Worm (Caenorhabditis elegans) whole organism, young adult: Measurements from ENCODE around the gene vnut-1.

ENCODE experiments used
- B0261.1 ChIP-seq: sonication (generic microtip); optimal IDR thresholded peaks from 2 replicates; lab custom pipeline; 2016; ENCODE audit warnings: mild to moderate bottlenecking, missing genetic modification characterization, moderate library complexity, missing compliant biosample characterization
- C06A6.2 ChIP-seq: fragments of 200-800 bp; sonication (Bioruptor generic); conservative IDR thresholded peaks from 2 replicates; pipeline ENCODE4 v1.3.6; 2022; ENCODE audit warnings: missing genetic modification characterization, missing compliant biosample characterization
- D2030.7 ChIP-seq: fragments of 200-800 bp; sonication (Bioruptor generic); IDR thresholded peaks from 2 replicates; pipeline ENCODE4 v1.3.6; 2022; ENCODE audit warnings: missing genetic modification reagents, missing genetic modification characterization, missing compliant biosample characterization
- F33H1.4 ChIP-seq: fragments of 200-800 bp; sonication (Bioruptor generic); IDR thresholded peaks from 2 replicates; pipeline ENCODE4 v1.3.6; 2022; ENCODE audit warnings: missing genetic modification reagents, missing genetic modification characterization, missing compliant biosample characterization
- F37B4.10 ChIP-seq: fragments of 200-800 bp; sonication (Bioruptor generic); IDR thresholded peaks from 2 replicates; pipeline ENCODE4 v1.3.6; 2022; ENCODE audit warnings: missing genetic modification characterization, missing compliant biosample characterization
- F52B5.7 ChIP-seq: sonication (generic microtip); optimal IDR thresholded peaks from 2 replicates; lab custom pipeline; 2016; ENCODE audit warnings: mild to moderate bottlenecking, missing genetic modification characterization, missing compliant biosample characterization
- F57C9.4 ChIP-seq: sonication (generic microtip); optimal IDR thresholded peaks from 2 replicates; lab custom pipeline; 2017; ENCODE audit warnings: mild to moderate bottlenecking, missing genetic modification characterization, missing compliant biosample characterization
- K11D2.4 ChIP-seq: fragments of 200-800 bp; sonication (Bioruptor generic); IDR thresholded peaks from 2 replicates; pipeline ENCODE4 v1.3.6; 2022; ENCODE audit warnings: missing genetic modification reagents, missing genetic modification characterization, missing compliant biosample characterization
- K12H6.12 ChIP-seq: fragments of 200-800 bp; sonication (Bioruptor generic); optimal IDR thresholded peaks from 2 replicates; lab custom pipeline; 2018; ENCODE audit warnings: mild to moderate bottlenecking, missing genetic modification characterization, missing compliant biosample characterization
- T26A5.8 ChIP-seq: sonication (generic microtip); optimal IDR thresholded peaks from 2 replicates; lab custom pipeline; 2016; ENCODE audit warnings: missing genetic modification characterization, missing compliant biosample characterization
- atf-7 ChIP-seq: sonication (generic microtip); optimal IDR thresholded peaks from 2 replicates; lab custom pipeline; 2017; ENCODE audit warnings: mild to moderate bottlenecking, missing genetic modification characterization, missing compliant biosample characterization
- attf-3 ChIP-seq: fragments of 200-800 bp; sonication (Bioruptor generic); conservative IDR thresholded peaks from 2 replicates; pipeline ENCODE4 v1.3.6; 2022; ENCODE audit warnings: missing genetic modification reagents, missing genetic modification characterization, missing compliant biosample characterization
- attf-6 ChIP-seq: fragments of 200-800 bp; sonication (Bioruptor generic); IDR thresholded peaks from 2 replicates; pipeline ENCODE4 v1.3.6; 2022; ENCODE audit warnings: missing genetic modification reagents, missing genetic modification characterization, missing compliant biosample characterization
- bed-2 ChIP-seq: fragments of 200-800 bp; sonication (Bioruptor generic); IDR thresholded peaks from 2 replicates; pipeline ENCODE4 v1.3.6; 2022; ENCODE audit warnings: missing genetic modification reagents, missing genetic modification characterization, missing compliant biosample characterization
- ceh-91 ChIP-seq: fragments of 200-800 bp; sonication (Bioruptor generic); IDR thresholded peaks from 2 replicates; pipeline ENCODE4 v1.3.6; 2022; ENCODE audit warnings: missing genetic modification reagents, missing genetic modification characterization, missing compliant biosample characterization
- chd-7 ChIP-seq: sonication (generic microtip); optimal IDR thresholded peaks from 2 replicates; lab custom pipeline; 2016; ENCODE audit warnings: mild to moderate bottlenecking, missing genetic modification characterization, moderate library complexity, missing compliant biosample characterization
- die-1 ChIP-seq: sonication (generic microtip); optimal IDR thresholded peaks from 2 replicates; lab custom pipeline; 2016; ENCODE audit warnings: missing genotype, mild to moderate bottlenecking, missing genetic modification characterization, missing compliant biosample characterization
- dpl-1 ChIP-seq: fragments of 150-350 bp; optimal IDR thresholded peaks from 2 replicates; lab custom pipeline; 2014; ENCODE audit warnings: missing biosample characterization, missing genetic modification reagents, missing genetic modification characterization
- efl-1 ChIP-seq: fragments of 150-350 bp; optimal IDR thresholded peaks from 2 replicates; lab custom pipeline; 2014; ENCODE audit warnings: missing biosample characterization, missing genetic modification reagents, missing genetic modification characterization
- ekl-4 ChIP-seq: fragments of 200-800 bp; sonication (Bioruptor generic); IDR thresholded peaks from 2 replicates; pipeline ENCODE4 v1.3.6; 2022; ENCODE audit warnings: missing genetic modification reagents, missing genetic modification characterization, missing compliant biosample characterization
- ets-4 ChIP-seq: fragments of 200-800 bp; sonication (Bioruptor generic); optimal IDR thresholded peaks from 2 replicates; lab custom pipeline; 2018; ENCODE audit warnings: mild to moderate bottlenecking, missing genetic modification characterization, missing compliant biosample characterization
- him-1 ChIP-seq: sonication (generic microtip); optimal IDR thresholded peaks from 2 replicates; lab custom pipeline; 2016; ENCODE audit warnings: missing genotype, missing genetic modification reagents, missing genetic modification characterization, missing compliant biosample characterization
- hmg-1.2 ChIP-seq: fragments of 200-800 bp; sonication (Bioruptor generic); IDR thresholded peaks from 2 replicates; pipeline ENCODE4 v1.3.6; 2022; ENCODE audit warnings: missing genetic modification reagents, missing genetic modification characterization, missing compliant biosample characterization
- hmg-20 ChIP-seq: fragments of 200-800 bp; sonication (Bioruptor generic); IDR thresholded peaks from 2 replicates; pipeline ENCODE4 v1.3.6; 2022; ENCODE audit warnings: missing genetic modification reagents, missing genetic modification characterization, missing compliant biosample characterization
- lag-1 ChIP-seq: fragments of 200-800 bp; sonication (Bioruptor generic); IDR thresholded peaks from 2 replicates; pipeline ENCODE4 v1.3.6; 2022; ENCODE audit warnings: missing genetic modification reagents, missing genetic modification characterization, missing compliant biosample characterization
- let-526 ChIP-seq: fragments of 200-800 bp; sonication (Bioruptor generic); IDR thresholded peaks from 2 replicates; pipeline ENCODE4 v1.3.6; 2022; ENCODE audit warnings: missing genetic modification reagents, missing genetic modification characterization, missing compliant biosample characterization
- let-607 ChIP-seq, 2 experiments: fragments of 200-800 bp in 1 of 2; sonication (Bioruptor generic) in 1 of 2; sonication (generic microtip) in 1 of 2; optimal IDR thresholded peaks; 2 replicates each; lab custom pipeline; 2016 to 2018; ENCODE audit warnings: mild to moderate bottlenecking in 2 of 2, missing compliant biosample characterization in 2 of 2, missing genetic modification characterization in 2 of 2, moderate library complexity in 2 of 2, missing genotype in 1 of 2
- lin-26 ChIP-seq: fragments of 200-800 bp; sonication (Bioruptor generic); IDR thresholded peaks from 2 replicates; pipeline ENCODE4 v1.3.6; 2022; ENCODE audit warnings: missing genetic modification reagents, missing genetic modification characterization, missing compliant biosample characterization
- lin-35 ChIP-seq, 3 experiments: fragments of 150-350 bp in 2 of 3; sonication (generic microtip) in 1 of 3; optimal IDR thresholded peaks; 2 replicates each; lab custom pipeline; 2014 to 2018; ENCODE audit warnings: missing biosample characterization in 3 of 3, missing genetic modification characterization in 3 of 3, missing genetic modification reagents in 3 of 3
- lsy-27 ChIP-seq: sonication (generic microtip); optimal IDR thresholded peaks from 2 replicates; lab custom pipeline; 2017; ENCODE audit warnings: missing genetic modification characterization, mild to moderate bottlenecking, missing compliant biosample characterization, antibody characterized with exemption, missing genotype, borderline replicate concordance; ENCODE audit not compliant: insufficient read depth
- madf-10 ChIP-seq: sonication (generic microtip); optimal IDR thresholded peaks from 2 replicates; lab custom pipeline; 2016; ENCODE audit warnings: mild to moderate bottlenecking, missing genetic modification characterization, missing compliant biosample characterization
- mxl-1 ChIP-seq: sonication (generic microtip); optimal IDR thresholded peaks from 2 replicates; lab custom pipeline; 2016; ENCODE audit warnings: missing genetic modification characterization, missing compliant biosample characterization
- nfyb-1 ChIP-seq: fragments of 200-800 bp; sonication (Bioruptor generic); IDR thresholded peaks from 2 replicates; pipeline ENCODE4 v1.3.6; 2022; ENCODE audit warnings: missing genetic modification reagents, missing genetic modification characterization, missing compliant biosample characterization
- nhr-120 ChIP-seq: fragments of 200-800 bp; sonication (Bioruptor generic); IDR thresholded peaks from 2 replicates; pipeline ENCODE4 v1.3.6; 2022; ENCODE audit warnings: missing genetic modification characterization, missing compliant biosample characterization
- nhr-80 ChIP-seq: sonication (generic microtip); optimal IDR thresholded peaks from 2 replicates; lab custom pipeline; 2016; ENCODE audit warnings: missing genetic modification characterization, missing compliant biosample characterization
- snpc-1.1 ChIP-seq: sonication (generic microtip); optimal IDR thresholded peaks from 2 replicates; lab custom pipeline; 2017; ENCODE audit warnings: missing genetic modification characterization, mild to moderate bottlenecking, missing compliant biosample characterization, antibody characterized with exemption, moderate library complexity, missing genotype, missing genetic modification reagents; ENCODE audit not compliant: insufficient read depth
- snpc-3.4 ChIP-seq: sonication (generic microtip); optimal IDR thresholded peaks from 2 replicates; lab custom pipeline; 2017; ENCODE audit warnings: missing genetic modification characterization, mild to moderate bottlenecking, missing compliant biosample characterization, antibody characterized with exemption, moderate library complexity, missing genotype, missing genetic modification reagents
- somi-1 ChIP-seq: fragments of 200-800 bp; sonication (Bioruptor generic); optimal IDR thresholded peaks from 2 replicates; lab custom pipeline; 2018; ENCODE audit warnings: mild to moderate bottlenecking, missing genetic modification characterization, missing compliant biosample characterization
- tbp1 ChIP-seq: fragments of 200-800 bp; sonication (Bioruptor generic); optimal IDR thresholded peaks from 2 replicates; lab custom pipeline; 2018; ENCODE audit warnings: mild to moderate bottlenecking, missing genetic modification characterization, missing compliant biosample characterization
- zfh-2 ChIP-seq: fragments of 200-800 bp; sonication (Bioruptor generic); conservative IDR thresholded peaks from 2 replicates; pipeline ENCODE4 v1.3.6; 2022; ENCODE audit warnings: missing genetic modification reagents, missing genetic modification characterization, missing compliant biosample characterization
- ztf-18 ChIP-seq: sonication (generic microtip); optimal IDR thresholded peaks from 2 replicates; lab custom pipeline; 2016; ENCODE audit warnings: missing genotype, mild to moderate bottlenecking, missing genetic modification characterization, missing compliant biosample characterization
- ztf-25 ChIP-seq: fragments of 200-800 bp; sonication (Bioruptor generic); IDR thresholded peaks from 2 replicates; pipeline ENCODE4 v1.3.6; 2022; ENCODE audit warnings: missing genetic modification reagents, missing genetic modification characterization, missing compliant biosample characterization
- ztf-3 ChIP-seq: fragments of 200-800 bp; sonication (Bioruptor generic); optimal IDR thresholded peaks from 2 replicates; lab custom pipeline; 2018; ENCODE audit warnings: mild to moderate bottlenecking, missing genetic modification characterization, missing compliant biosample characterization

Gene vnut-1

ce11 chrII:14502997-14503396 is 13.4 kb downstream of the vnut-1 start, which contains the start of gene K10H10.6:
TSS of gene K10H10.6 (plus strand) at chrII:14503297.
- TF ChIP-seq K11D2.4 (GFP tag; lab: Robert Waterston, UW) (no peak), hmg-1.2 (GFP tag; lab: Robert Waterston, UW) (peak; percentile 42; the same call in 1 of the 2 replicates), D2030.7 (GFP tag; lab: Robert Waterston, UW) (no peak)

ce11 chrII:14506245-14506644 is 16.6 kb downstream of the vnut-1 start, which contains the start of gene K10H10.12:
TSS of gene K10H10.12 (minus strand) at chrII:14506345.
- TF ChIP-seq nfyb-1, result no peak
- TF ChIP-seq die-1, result no peak
- no peak for TF ChIP-seq hmg-20 (GFP tag; lab: Robert Waterston, UW)
- no peak for TF ChIP-seq let-607 (tag; optimal IDR thresholded peaks at IDR 0.05; lab: Kevin White, UChicago)
- no peak for TF ChIP-seq ztf-18 (tag; lab: Kevin White, UChicago)
- TF ChIP-seq F37B4.10, result no peak

DNA sequence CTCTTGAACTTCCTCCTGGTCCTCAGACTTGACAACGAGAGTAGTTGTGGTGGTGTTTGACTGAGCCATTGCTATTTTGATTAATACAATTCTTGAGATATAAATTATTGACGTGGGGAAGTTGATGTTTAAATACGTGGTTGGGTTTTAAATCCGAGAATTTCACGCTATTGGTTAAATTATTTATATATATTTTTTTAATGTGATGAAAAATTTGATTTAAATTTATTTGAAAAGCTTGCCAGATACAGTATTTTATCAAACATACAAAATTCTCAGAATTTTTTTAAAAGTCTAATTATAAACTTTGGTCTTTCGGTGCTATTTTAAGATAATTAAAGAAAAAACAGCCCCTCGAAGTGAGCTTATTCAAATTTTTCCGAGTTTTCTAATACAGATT is 18.0 kb downstream of the vnut-1 start, which contains the start of the genes K10H10.7 and K10H10.10:
TSS of gene K10H10.7 (minus strand) at position 101 of the 400 bp plus-strand sequence.
TSS of gene K10H10.10 (plus strand) at position 204 of the 400 bp plus-strand sequence.
- TF ChIP-seq dpl-1 (GFP tag; lab: Kevin White, UChicago), result no peak
- no peak for TF ChIP-seq tbp1 (GFP tag; lab: Kevin White, UChicago)
- TF ChIP-seq F33H1.4 (GFP tag; lab: Robert Waterston, UW), result no peak
- TF ChIP-seq attf-3 (GFP tag; lab: Robert Waterston, UW), result no peak
- TF ChIP-seq chd-7 (tag; lab: Kevin White, UChicago), result no peak
- no peak for TF ChIP-seq ets-4 (GFP tag; lab: Kevin White, UChicago)
- TF ChIP-seq K12H6.12, result no peak
- no peak for TF ChIP-seq lin-35 (GFP tag; optimal IDR thresholded peaks at IDR 0.05; lab: Kevin White, UChicago)
- no peak for TF ChIP-seq bed-2 (GFP tag; lab: Robert Waterston, UW)
- no peak for TF ChIP-seq lin-26
- TF ChIP-seq mxl-1 (tag; lab: Kevin White, UChicago), result no peak
- no peak for TF ChIP-seq ztf-25 (GFP tag; lab: Robert Waterston, UW)
- TF ChIP-seq, all 124 proteins: peak for 0

DNA sequence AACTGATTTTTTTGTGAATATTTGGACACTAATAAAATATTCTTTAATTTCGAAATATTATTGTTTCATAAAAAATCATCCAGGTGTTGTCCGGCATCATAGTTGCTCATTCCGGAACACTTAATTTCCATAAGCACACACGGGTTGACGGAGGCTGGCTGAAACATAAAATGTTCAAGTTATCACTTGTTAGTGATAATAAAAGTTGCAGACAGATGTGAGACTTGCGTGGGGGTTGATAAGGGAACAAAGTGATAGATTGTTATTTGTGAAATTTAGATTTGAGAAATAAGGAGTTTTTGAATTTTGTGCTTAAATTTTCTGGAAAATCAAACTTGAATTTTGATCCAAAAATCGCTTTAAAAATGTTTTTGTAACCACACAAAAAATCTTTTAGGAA is 20.6 kb downstream of the vnut-1 start:
- no peak for TF ChIP-seq lag-1 (GFP tag; lab: Robert Waterston, UW)
- no peak for TF ChIP-seq C06A6.2
- no peak for TF ChIP-seq zfh-2
- peak; percentile 5 for TF ChIP-seq nhr-80 (tag; lab: Kevin White, UChicago)
- no peak for TF ChIP-seq him-1 (tag; lab: Kevin White, UChicago)
- no peak for TF ChIP-seq ztf-18 (tag; lab: Kevin White, UChicago)
- TF ChIP-seq B0261.1, result no peak

DNA sequence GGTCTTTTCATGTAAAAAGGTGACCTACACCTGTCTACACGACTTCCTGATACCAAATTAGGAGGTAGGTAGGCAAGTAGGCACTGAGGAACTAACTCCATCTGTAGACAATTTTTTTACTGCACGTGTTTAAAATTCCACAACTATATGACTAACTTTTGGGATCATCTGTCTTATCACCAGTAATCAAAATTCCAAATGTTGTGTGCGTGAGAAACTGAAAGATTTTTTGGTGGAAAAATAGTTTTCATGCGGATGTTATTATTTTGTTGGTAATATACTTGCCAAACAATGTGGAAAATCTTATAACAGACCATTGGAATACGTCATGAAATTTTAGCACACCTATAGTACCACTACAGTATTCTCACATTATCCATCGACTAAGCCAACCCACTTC is 21.6 kb downstream of the vnut-1 start, which contains the start of gene K10H10.13:
TSS of gene K10H10.13 (minus strand) at position 101 of the 400 bp plus-strand sequence.
- TF ChIP-seq ekl-4 (GFP tag; lab: Robert Waterston, UW), result no peak
- no peak for TF ChIP-seq F52B5.7 (tag; lab: Kevin White, UChicago)
- no peak for TF ChIP-seq lsy-27 (tag; lab: Kevin White, UChicago)
- no peak for TF ChIP-seq nhr-120 (GFP tag; lab: Robert Waterston, UW)
- TF ChIP-seq somi-1 (GFP tag; lab: Kevin White, UChicago), result no peak
- no peak for TF ChIP-seq T26A5.8 (tag; lab: Kevin White, UChicago)
- TF ChIP-seq attf-6 (GFP tag; lab: Robert Waterston, UW), result no peak
- no peak for TF ChIP-seq snpc-1.1
- TF ChIP-seq efl-1 (GFP tag; lab: Kevin White, UChicago), result no peak
- TF ChIP-seq F57C9.4 (tag; lab: Kevin White, UChicago), result no peak
- no peak for TF ChIP-seq D2030.7 (GFP tag; lab: Robert Waterston, UW)
- TF ChIP-seq ceh-91 (GFP tag; lab: Robert Waterston, UW), result no peak
- TF ChIP-seq let-526 (GFP tag; lab: Robert Waterston, UW), result no peak
- TF ChIP-seq him-1 (tag; lab: Kevin White, UChicago), result no peak
- TF ChIP-seq snpc-3.4 (tag; lab: Kevin White, UChicago), result no peak
- no peak for TF ChIP-seq atf-7
- no peak for TF ChIP-seq madf-10 (tag; lab: Kevin White, UChicago)
- TF ChIP-seq ztf-3 (GFP tag; lab: Kevin White, UChicago), result no peak
